Worm (Caenorhabditis elegans) whole organism, late embryonic: ENCODE measurements around the gene Y105C5A.1269.
A peak's percentile ranks its signal among the peaks of the same experiment; 100 is the strongest.

Experiments
- C08G9.2 ChIP-seq: sonication (generic microtip); optimal IDR thresholded peaks from 2 replicates; lab custom pipeline; 2016; ENCODE audit warnings: mild to moderate bottlenecking, missing genetic modification characterization, moderate library complexity, missing compliant biosample characterization
- F13H6.1 ChIP-seq: sonication (generic microtip); optimal IDR thresholded peaks from 2 replicates; lab custom pipeline; 2016; ENCODE audit warnings: missing genetic modification characterization, missing compliant biosample characterization
- K09A11.1 ChIP-seq: sonication (generic microtip); optimal IDR thresholded peaks from 2 replicates; lab custom pipeline; 2017; ENCODE audit warnings: antibody characterized with exemption, mild to moderate bottlenecking, missing genetic modification characterization, missing compliant biosample characterization; ENCODE audit not compliant: insufficient read depth
- ahr-1 ChIP-seq: sonication (generic microtip); optimal IDR thresholded peaks from 2 replicates; lab custom pipeline; 2016; ENCODE audit warnings: missing genetic modification characterization, missing compliant biosample characterization
- ama-1 ChIP-seq: fragments of 150-350 bp; optimal IDR thresholded peaks from 2 replicates; lab custom pipeline; 2014
- ceh-18 ChIP-seq: sonication (generic microtip); optimal IDR thresholded peaks from 2 replicates; lab custom pipeline; 2016; ENCODE audit warnings: missing genetic modification characterization, missing compliant biosample characterization
- ceh-24 ChIP-seq: sonication (generic microtip); optimal IDR thresholded peaks from 2 replicates; lab custom pipeline; 2016; ENCODE audit warnings: mild to moderate bottlenecking, missing genetic modification characterization, missing compliant biosample characterization
- ceh-30 ChIP-seq: fragments of 150-350 bp; optimal IDR thresholded peaks from 2 replicates; lab custom pipeline; 2014; ENCODE audit warnings: missing biosample characterization, missing genetic modification characterization
- ceh-45 ChIP-seq: fragments of 200-800 bp; sonication (Bioruptor generic); IDR thresholded peaks from 2 replicates; pipeline ENCODE4 v1.3.6; 2022; ENCODE audit warnings: missing genetic modification reagents, missing genetic modification characterization, missing compliant biosample characterization
- elt-2 ChIP-seq: sonication (generic microtip); optimal IDR thresholded peaks from 2 replicates; lab custom pipeline; 2016; ENCODE audit warnings: missing genetic modification reagents, missing genetic modification characterization, missing compliant biosample characterization
- eyg-1 ChIP-seq: sonication (generic microtip); optimal IDR thresholded peaks from 2 replicates; lab custom pipeline; 2016; ENCODE audit warnings: missing genotype, missing genetic modification characterization, missing compliant biosample characterization
- fkh-6 ChIP-seq: sonication (generic microtip); optimal IDR thresholded peaks from 2 replicates; lab custom pipeline; 2016; ENCODE audit warnings: missing genetic modification characterization, missing compliant biosample characterization
- gmeb-2 ChIP-seq: sonication (generic microtip); optimal IDR thresholded peaks from 2 replicates; lab custom pipeline; 2016; ENCODE audit warnings: missing genetic modification characterization, inconsistent platforms, missing compliant biosample characterization
- hlh-13 ChIP-seq: fragments of 200-800 bp; sonication (Bioruptor generic); optimal IDR thresholded peaks from 2 replicates; lab custom pipeline; 2018; ENCODE audit warnings: mild to moderate bottlenecking, missing genetic modification characterization, missing compliant biosample characterization
- hlh-30 ChIP-seq: sonication (generic microtip); optimal IDR thresholded peaks from 2 replicates; lab custom pipeline; 2017; ENCODE audit warnings: antibody characterized with exemption, missing genetic modification characterization, missing compliant biosample characterization; ENCODE audit not compliant: insufficient read depth
- madf-2 ChIP-seq: sonication (generic microtip); optimal IDR thresholded peaks from 2 replicates; lab custom pipeline; 2017; ENCODE audit warnings: missing genetic modification characterization, missing compliant biosample characterization
- mec-3 ChIP-seq: sonication (generic microtip); optimal IDR thresholded peaks from 2 replicates; lab custom pipeline; 2016; ENCODE audit warnings: borderline replicate concordance, missing genetic modification characterization, missing compliant biosample characterization
- nfya-1 ChIP-seq: sonication (generic microtip); optimal IDR thresholded peaks from 2 replicates; lab custom pipeline; 2017; ENCODE audit warnings: missing genetic modification characterization, mild to moderate bottlenecking, missing compliant biosample characterization, antibody characterized with exemption, moderate library complexity
- nhr-11 ChIP-seq: fragments of 150-350 bp; optimal IDR thresholded peaks from 2 replicates; lab custom pipeline; 2014; ENCODE audit warnings: missing biosample characterization, missing genetic modification characterization
- nhr-232 ChIP-seq: sonication (generic microtip); optimal IDR thresholded peaks from 2 replicates; lab custom pipeline; 2016; ENCODE audit warnings: missing genetic modification characterization, missing compliant biosample characterization
- pat-9 ChIP-seq: fragments of 200-800 bp; sonication (Bioruptor generic); optimal IDR thresholded peaks from 2 replicates; lab custom pipeline; 2018; ENCODE audit warnings: mild to moderate bottlenecking, missing genetic modification characterization, moderate library complexity, missing compliant biosample characterization
- pax-1 ChIP-seq: fragments of 150-350 bp; optimal IDR thresholded peaks from 2 replicates; lab custom pipeline; 2014; ENCODE audit warnings: missing biosample characterization, missing genetic modification characterization
- pha-4 ChIP-seq: fragments of 150-350 bp; optimal IDR thresholded peaks from 2 replicates; lab custom pipeline; 2018; ENCODE audit warnings: missing biosample characterization, missing genetic modification reagents, missing genetic modification characterization
- pqm-1 ChIP-seq: sonication (generic microtip); optimal IDR thresholded peaks from 2 replicates; lab custom pipeline; 2016; ENCODE audit warnings: missing genetic modification characterization, missing compliant biosample characterization
- ref-2 ChIP-seq: sonication (generic microtip); optimal IDR thresholded peaks from 2 replicates; lab custom pipeline; 2016; ENCODE audit warnings: missing genetic modification characterization, missing compliant biosample characterization
- sdc-2 ChIP-seq: sonication (generic microtip); optimal IDR thresholded peaks from 2 replicates; lab custom pipeline; 2016; ENCODE audit warnings: missing genotype, missing genetic modification characterization, missing compliant biosample characterization
- sox-2 ChIP-seq: fragments of 200-800 bp; sonication (Bioruptor generic); IDR thresholded peaks from 2 replicates; pipeline ENCODE4 v1.3.6; 2022; ENCODE audit warnings: missing genetic modification reagents, missing genetic modification characterization, missing compliant biosample characterization
- sox-4 ChIP-seq: sonication (generic microtip); optimal IDR thresholded peaks from 2 replicates; lab custom pipeline; 2017; ENCODE audit warnings: mild to moderate bottlenecking, missing genetic modification characterization, inconsistent platforms, missing compliant biosample characterization
- tbx-2 ChIP-seq: sonication (generic microtip); optimal IDR thresholded peaks from 2 replicates; lab custom pipeline; 2016; ENCODE audit warnings: missing genetic modification characterization, missing compliant biosample characterization
- tbx-7 ChIP-seq: sonication (generic microtip); optimal IDR thresholded peaks from 2 replicates; lab custom pipeline; 2016; ENCODE audit warnings: missing genotype, missing genetic modification characterization, missing compliant biosample characterization
- ttx-3 ChIP-seq: sonication (generic microtip); optimal IDR thresholded peaks from 2 replicates; lab custom pipeline; 2016; ENCODE audit warnings: missing genetic modification reagents, missing genetic modification characterization, missing compliant biosample characterization
- unc-3 ChIP-seq, 2 experiments: fragments of 200-800 bp in 1 of 2; sonication (Bioruptor generic) in 1 of 2; sonication (generic microtip) in 1 of 2; conservative IDR thresholded peaks in 1 of 2; optimal IDR thresholded peaks in 1 of 2; 2 replicates each; pipeline versions ENCODE4 v1.3.6 to Lab custom; 2016 to 2022; ENCODE audit warnings: missing compliant biosample characterization in 2 of 2, missing genetic modification characterization in 2 of 2, missing genetic modification reagents in 1 of 2
- unc-42 ChIP-seq: sonication (generic microtip); optimal IDR thresholded peaks from 2 replicates; lab custom pipeline; 2016; ENCODE audit warnings: missing genotype, missing genetic modification characterization, missing compliant biosample characterization
- unc-55 ChIP-seq: sonication (generic microtip); optimal IDR thresholded peaks from 2 replicates; lab custom pipeline; 2017; ENCODE audit warnings: missing biosample characterization, missing genetic modification reagents, missing genetic modification characterization

Gene Y105C5A.1269

ce11 chrIV:15870356-15870755 is 23.2 kb downstream of the Y105C5A.1269 start, which contains the start of gene Y105C5B.1:
Gene Y105C5B.1, plus strand, starts transcription at chrIV:15870656.
- no peak for TF ChIP-seq mec-3 (tag; lab: Kevin White, UChicago)
- TF ChIP-seq gmeb-2 (tag; lab: Kevin White, UChicago) = no peak
- no peak for TF ChIP-seq sdc-2
- TF ChIP-seq K09A11.1 (tag; lab: Kevin White, UChicago) = no peak
- no peak for TF ChIP-seq ahr-1 (tag; lab: Kevin White, UChicago)
- TF ChIP-seq pqm-1 (tag; lab: Kevin White, UChicago) = no peak
- TF ChIP-seq sox-2 = no peak
- no peak for TF ChIP-seq ceh-45
- TF ChIP-seq, all 69 proteins: peak for 0

DNA sequence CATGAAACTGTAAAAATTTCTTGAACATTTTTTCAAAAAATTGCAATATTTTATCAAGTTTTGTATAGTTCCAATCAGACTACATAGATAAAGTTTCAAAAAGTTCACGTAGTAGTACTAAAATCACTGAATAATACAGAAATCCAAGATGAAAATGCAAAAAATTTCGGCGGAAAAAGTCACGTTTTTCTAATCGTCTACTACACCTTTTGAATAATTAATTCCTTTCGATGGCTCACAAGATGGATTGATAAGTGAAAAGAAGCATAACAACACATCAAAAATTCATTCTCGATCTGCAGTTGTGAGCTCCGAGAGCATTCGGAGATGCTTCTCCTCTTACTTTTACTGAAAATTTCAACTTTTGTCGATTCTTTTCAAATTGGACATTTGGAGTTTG is 25.4 kb downstream of the Y105C5A.1269 start, which contains the start of gene gcy-25:
gcy-25 (plus strand) TSS at position 301 of the 400 bp plus-strand sequence.
- TF ChIP-seq pax-1 (tag; lab: Kevin White, UChicago) (no peak), sdc-2 (no peak), pat-9 (tag; lab: Kevin White, UChicago) (no peak), unc-55 (GFP tag; lab: Kevin White, UChicago) (no peak), ahr-1 (tag; lab: Kevin White, UChicago) (no peak), ceh-30 (tag; lab: Kevin White, UChicago) (no peak), elt-2 (no peak), nhr-11 (tag; lab: Kevin White, UChicago) (no peak), nhr-232 (tag; lab: Kevin White, UChicago) (no peak), sox-4 (tag; lab: Kevin White, UChicago) (no peak), hlh-13 (no peak), pha-4 (tag; lab: Kevin White, UChicago) (no peak)

DNA sequence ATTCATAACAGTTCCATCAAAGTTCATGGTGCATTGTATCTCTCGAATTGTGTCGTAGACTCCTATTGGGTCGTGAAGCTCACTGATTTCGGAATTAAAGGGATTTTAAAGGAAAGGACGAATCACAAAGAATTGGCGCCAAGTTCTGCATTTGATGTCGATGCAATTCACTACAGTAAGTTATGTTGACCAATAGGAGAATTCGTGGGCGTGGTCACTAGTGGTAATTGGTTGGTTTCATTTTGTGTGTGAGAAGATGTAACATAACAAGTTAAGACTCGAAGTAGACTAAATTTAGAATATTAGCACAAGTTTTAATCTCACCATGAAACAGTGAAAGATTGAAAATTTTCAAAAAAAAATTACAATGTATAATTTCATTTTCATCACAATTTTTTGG is 31.1 kb downstream of the Y105C5A.1269 start:
- no peak for TF ChIP-seq pax-1 (tag; lab: Kevin White, UChicago)
- no peak for TF ChIP-seq tbx-2
- TF ChIP-seq ama-1 (lab: Kevin White, UChicago) = no peak
- TF ChIP-seq nfya-1 (tag; lab: Kevin White, UChicago) = peak; percentile 55
- no peak for TF ChIP-seq tbx-7

DNA sequence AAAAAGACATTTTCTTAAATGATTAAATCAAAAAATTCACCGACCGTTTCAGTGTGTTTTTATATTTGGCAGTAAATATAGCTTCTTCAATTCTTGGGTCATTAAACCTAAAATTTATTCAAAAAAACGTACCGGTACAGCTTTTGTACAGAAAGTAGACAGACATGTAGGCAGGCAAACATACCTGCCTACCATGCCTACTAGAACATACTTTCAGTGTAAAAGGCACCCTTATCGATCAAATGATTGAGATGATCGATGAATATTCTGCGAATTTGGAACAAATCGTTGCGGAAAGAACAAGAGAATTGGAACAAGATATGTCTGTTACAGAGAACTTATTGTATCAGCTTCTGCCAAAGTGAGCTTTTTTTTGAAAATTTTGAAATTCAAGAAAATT is 32.9 kb downstream of the Y105C5A.1269 start:
- TF ChIP-seq gmeb-2 (tag; lab: Kevin White, UChicago) = no peak
- no peak for TF ChIP-seq ref-2 (tag; lab: Kevin White, UChicago)
- TF ChIP-seq fkh-6 (tag; lab: Kevin White, UChicago) = no peak

DNA sequence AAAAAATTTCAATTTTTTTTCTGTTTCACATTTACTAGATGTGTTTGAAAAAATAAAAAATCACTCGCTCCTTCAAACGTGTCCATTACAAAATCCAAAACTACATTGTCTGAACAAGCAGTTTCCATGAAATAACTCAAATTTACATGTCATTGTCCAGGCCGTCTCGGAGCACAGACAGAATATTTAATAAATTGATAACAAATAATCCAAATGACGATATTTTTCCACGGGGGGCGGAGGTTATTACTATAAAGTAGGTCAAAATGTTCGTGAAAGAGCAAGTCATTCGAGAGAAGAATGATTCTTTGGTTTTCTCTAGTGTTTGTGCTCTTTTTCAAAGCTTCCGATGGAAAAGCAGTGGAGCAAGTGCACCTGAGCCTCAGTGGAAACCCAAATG is 36.7 kb downstream of the Y105C5A.1269 start, which contains the start of gene Y105C5B.3:
Y105C5B.3 (plus strand) TSS at position 301 of the 400 bp plus-strand sequence.
- TF ChIP-seq ceh-24 (no peak), F13H6.1 (tag; lab: Kevin White, UChicago) (no peak), tbx-2 (no peak), unc-42 (no peak), hlh-30 (no peak), ceh-18 (no peak), eyg-1 (no peak), ttx-3 (no peak), madf-2 (tag; lab: Kevin White, UChicago) (no peak), sdc-2 (no peak), unc-3 (GFP tag; conservative IDR thresholded peaks at IDR 0.05; lab: Robert Waterston, UW) (no peak), unc-3 (tag; optimal IDR thresholded peaks at IDR 0.05; lab: Kevin White, UChicago) (no peak), nhr-11 (tag; lab: Kevin White, UChicago) (no peak), mec-3 (tag; lab: Kevin White, UChicago) (no peak), C08G9.2 (tag; lab: Kevin White, UChicago) (no peak)
- TF ChIP-seq, all 69 proteins: peak for 0
